Worm (Caenorhabditis elegans): ENCODE results near the gene T04A6.1.
"Not testable (repeated sequence)": the region's sequence is repeated elsewhere in the genome, so short reads cannot be mapped to it uniquely, and the experiment has no call there.

The T04A6.1 gene

DNA sequence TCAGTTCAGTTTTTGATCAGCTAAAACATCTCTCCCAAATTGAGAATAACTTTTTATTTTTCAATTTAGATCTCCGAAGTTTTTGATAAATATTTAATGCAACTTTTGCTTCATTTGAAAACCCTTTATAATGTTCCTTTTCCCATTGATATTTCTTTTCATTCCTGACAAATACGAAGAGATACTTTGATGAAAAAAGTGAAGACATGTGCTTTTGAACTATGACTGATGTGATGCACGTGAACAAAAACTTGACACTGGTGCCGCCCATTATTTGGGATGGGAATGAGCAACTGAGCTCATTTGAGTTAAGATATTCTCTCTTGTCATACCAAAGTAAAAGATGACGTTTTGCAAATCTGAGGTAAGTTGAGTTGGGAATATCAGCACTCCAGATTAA is at the start of gene T04A6.1:
T04A6.1 (plus strand) TSS at position 301 of the 400 bp plus-strand sequence.
- no peak for TF ChIP-seq dao-5 (tag; optimal IDR thresholded peaks at IDR 0.05)
- no peak for TF ChIP-seq him-1 (tag; optimal IDR thresholded peaks at IDR 0.05)
- no peak for TF ChIP-seq W03F9.2 (tag; optimal IDR thresholded peaks at IDR 0.05)

DNA sequence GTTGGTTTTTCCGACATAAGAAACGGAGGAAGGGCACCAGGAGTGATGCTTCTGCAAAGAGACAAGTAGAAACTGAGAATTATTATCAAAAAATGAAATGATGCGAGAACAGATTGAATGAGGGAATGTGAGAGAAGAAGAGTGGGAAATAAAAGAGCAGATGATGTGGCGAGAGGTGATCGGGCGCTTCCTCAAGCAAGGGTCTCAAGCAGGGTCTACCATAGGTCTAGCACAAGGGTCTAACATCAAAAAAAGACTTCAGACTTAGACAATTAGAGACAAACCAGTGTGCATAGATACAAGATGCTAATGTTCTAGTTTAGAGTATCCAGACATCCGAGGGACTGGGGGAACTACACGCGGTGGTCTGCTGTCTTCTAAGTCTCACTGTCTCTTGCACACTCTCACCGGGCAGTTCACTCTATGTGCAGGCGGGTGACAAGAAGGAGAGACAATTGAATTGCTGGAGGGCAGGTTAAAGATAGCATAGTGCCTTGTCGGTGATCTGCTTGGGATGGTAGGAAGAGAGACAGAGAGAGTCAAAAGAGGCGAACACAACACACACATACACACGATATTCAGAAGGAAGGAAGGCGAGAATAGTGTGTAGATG is 46.1 kb upstream of the T04A6.1 start, which contains the start of gene R13A5.7:
R13A5.7 (minus strand) TSS at position 51 of the 613 bp plus-strand sequence.
- TF ChIP-seq him-1 (tag; optimal IDR thresholded peaks at IDR 0.05): peak; percentile 78
- TF ChIP-seq dao-5 (tag; optimal IDR thresholded peaks at IDR 0.05): no peak
- peak; percentile 66 for TF ChIP-seq W03F9.2 (tag; optimal IDR thresholded peaks at IDR 0.05)

DNA sequence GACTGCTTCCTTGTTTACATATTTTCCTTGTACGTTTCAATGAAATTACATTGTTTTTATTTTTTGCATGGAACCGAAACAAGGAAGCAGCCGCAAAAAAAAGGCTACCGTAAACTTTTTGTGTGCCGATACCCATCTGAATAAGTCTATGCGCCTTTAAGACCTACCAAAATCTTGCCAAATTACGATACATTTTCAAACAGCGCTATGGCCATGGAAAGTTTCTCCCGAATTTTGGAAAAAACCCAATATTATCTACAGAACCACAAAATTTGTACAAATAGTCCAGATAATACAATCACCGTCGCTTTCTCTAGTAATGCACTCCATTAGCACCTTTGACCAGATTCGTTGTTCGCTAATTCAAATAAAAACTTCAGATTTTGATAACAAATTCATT is 44.6 kb upstream of the T04A6.1 start:
- TF ChIP-seq dao-5 (tag; optimal IDR thresholded peaks at IDR 0.05) (no peak), him-1 (tag; optimal IDR thresholded peaks at IDR 0.05) (no peak), W03F9.2 (tag; optimal IDR thresholded peaks at IDR 0.05) (no peak)

DNA sequence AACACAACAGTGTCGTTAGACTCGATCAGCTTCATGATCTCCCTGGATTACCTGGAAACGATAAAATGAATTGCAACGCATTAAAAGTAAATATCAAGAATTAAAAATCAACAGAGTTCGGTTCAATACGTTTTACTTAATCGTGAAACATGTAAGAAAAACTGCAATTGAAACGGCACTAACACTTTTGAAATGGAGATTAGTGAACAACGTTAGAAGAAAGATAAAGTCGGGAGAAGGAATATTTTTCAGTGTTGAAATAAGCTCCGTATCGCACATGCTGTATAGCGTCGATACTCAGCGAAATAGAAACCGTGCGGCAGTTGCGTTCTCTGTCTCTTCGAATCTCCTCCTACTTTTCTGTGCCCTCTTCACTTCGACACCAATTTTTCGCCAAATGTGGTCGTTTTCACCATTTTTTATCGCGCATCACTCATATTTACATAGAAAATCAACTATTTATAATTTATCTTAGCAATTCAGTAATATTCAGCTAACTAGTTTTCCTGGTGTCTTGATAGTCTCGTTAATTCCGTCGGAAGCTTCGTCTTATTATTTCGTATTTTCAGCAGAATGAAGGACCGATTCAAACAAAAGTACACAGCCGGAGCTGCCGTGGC is 43.4 kb upstream of the T04A6.1 start, which contains the start of the genes rpl-9 and lpd-7:
rpl-9 (minus strand) TSS at position 51 of the 620 bp plus-strand sequence.
lpd-7 (plus strand) TSS at position 570 of the 620 bp plus-strand sequence.
- TF ChIP-seq dao-5 (tag; optimal IDR thresholded peaks at IDR 0.05) (no peak), him-1 (tag; optimal IDR thresholded peaks at IDR 0.05) (peak; percentile 59), W03F9.2 (tag; optimal IDR thresholded peaks at IDR 0.05) (peak; percentile 81)

DNA sequence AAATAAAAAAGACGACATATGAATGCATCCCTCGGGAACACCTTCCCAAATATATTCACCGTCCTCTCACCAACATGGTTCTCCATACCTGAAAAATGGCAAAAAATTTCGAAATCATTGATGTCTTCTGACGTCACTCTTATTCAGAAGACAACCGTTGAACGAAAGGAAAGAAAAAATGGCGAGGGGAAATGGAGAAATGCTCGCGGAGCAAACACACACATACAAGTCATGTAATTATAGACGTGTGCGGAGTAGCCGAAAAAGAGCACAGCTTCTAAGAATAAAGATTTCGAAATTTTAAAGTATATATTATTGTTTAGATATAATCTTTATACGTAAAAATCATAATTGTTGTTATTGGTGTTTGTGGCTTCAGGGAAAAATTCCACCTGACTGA is 37.0 kb upstream of the T04A6.1 start, which contains the start of gene mfsd-6:
mfsd-6 (minus strand) TSS at position 88 of the 400 bp plus-strand sequence.
- no peak for TF ChIP-seq dao-5 (tag; optimal IDR thresholded peaks at IDR 0.05)
- TF ChIP-seq him-1 (tag; optimal IDR thresholded peaks at IDR 0.05): no peak
- no peak for TF ChIP-seq W03F9.2 (tag; optimal IDR thresholded peaks at IDR 0.05)

DNA sequence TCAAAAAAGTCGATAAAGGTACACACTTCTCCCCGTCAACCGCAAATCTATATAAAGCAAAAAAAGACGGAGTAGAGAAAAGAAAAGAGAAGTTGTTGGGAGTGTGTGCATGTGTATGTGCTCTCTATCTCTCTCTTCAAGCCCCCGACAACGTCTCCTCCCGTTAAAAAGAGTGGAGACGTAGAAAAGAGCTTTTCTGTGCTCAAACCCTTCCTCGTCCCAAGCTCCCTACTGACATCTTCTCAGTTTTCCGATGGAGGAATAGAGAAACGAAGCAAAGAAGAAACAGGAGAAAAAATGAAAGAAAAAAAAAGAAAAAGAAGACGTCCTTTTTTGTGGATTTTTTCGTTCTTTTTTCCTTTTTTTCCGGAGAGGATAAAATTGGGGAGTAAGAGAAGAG is 35.7 kb upstream of the T04A6.1 start:
- TF ChIP-seq him-1 (tag; optimal IDR thresholded peaks at IDR 0.05) (peak; percentile 48), W03F9.2 (tag; optimal IDR thresholded peaks at IDR 0.05) (no peak), dao-5 (tag; optimal IDR thresholded peaks at IDR 0.05) (no peak)

DNA sequence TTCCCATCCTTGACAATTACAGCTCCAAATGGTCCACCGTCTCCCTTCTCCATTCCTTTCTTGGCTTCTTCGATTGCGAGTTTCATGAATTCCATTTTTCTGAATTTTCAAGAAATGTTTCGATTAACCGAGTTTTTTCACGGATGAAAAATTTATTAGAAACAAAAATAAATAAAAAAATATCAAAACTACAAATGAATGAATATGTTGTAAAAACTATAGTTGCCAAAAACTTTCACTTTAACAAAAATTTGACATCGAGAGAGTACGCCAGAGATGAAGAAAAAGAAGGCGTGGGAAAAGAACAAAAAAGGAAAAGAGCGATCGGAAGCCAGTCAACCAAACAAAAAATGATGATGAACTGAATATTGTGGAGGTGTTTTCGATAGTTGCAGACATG is 33.4 kb upstream of the T04A6.1 start, which contains the start of gene R13A5.10:
R13A5.10 (minus strand) TSS at position 101 of the 400 bp plus-strand sequence.
- TF ChIP-seq him-1 (tag; optimal IDR thresholded peaks at IDR 0.05): no peak
- TF ChIP-seq dao-5 (tag; optimal IDR thresholded peaks at IDR 0.05): no peak
- no peak for TF ChIP-seq W03F9.2 (tag; optimal IDR thresholded peaks at IDR 0.05)

DNA sequence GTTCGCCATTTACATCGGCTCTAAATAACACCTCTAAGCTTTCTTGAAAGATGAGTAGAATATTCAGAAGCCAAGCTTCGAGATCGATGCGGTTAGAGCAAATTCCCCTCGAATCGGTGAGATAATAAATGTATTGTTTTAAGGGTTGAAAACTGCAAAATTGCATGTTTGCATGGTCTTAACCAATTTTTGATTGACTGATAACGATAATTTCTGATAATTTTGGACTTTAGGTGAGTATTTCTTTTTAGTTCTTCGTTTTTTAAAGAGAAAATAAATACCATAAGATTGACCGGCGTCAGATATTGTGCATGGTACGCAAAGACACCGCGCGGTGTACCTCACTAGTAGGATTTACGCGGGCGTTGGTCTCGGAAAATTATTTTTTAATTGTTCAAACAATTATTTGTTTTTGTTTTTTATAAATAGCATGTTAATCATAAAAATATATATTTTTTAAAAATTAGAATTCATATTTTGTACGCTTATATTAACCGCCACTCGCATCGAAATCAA is 32.1 kb upstream of the T04A6.1 start, which contains the start of gene cup-5:
cup-5 (plus strand) TSS at position 51 of the 516 bp plus-strand sequence.
- TF ChIP-seq W03F9.2 (tag; optimal IDR thresholded peaks at IDR 0.05) (peak; percentile 21), him-1 (tag; optimal IDR thresholded peaks at IDR 0.05) (peak; percentile 25), dao-5 (tag; optimal IDR thresholded peaks at IDR 0.05) (no peak)

DNA sequence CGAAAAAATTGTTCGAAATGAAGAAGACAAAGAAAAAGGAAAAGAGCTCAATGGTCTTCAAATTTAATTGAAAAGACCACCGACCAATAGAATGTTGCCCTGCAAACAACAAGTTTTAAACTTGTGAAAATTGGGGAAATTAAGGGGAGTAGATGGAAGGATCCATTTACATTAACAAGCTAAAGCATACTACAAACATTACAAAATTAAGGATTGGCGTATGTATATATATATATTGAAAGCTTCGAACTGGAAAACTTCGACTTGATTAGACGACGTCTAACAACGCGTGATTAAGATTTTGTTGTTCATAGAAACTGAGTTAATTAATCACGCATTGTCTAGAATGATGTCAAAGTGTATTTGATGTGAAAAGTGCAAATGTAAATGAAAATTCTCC is 28.1 kb upstream of the T04A6.1 start, which contains the start of gene R13A5.15:
R13A5.15 (minus strand) TSS at position 101 of the 400 bp plus-strand sequence.
- TF ChIP-seq W03F9.2 (tag; optimal IDR thresholded peaks at IDR 0.05): no peak
- no peak for TF ChIP-seq him-1 (tag; optimal IDR thresholded peaks at IDR 0.05)
- TF ChIP-seq dao-5 (tag; optimal IDR thresholded peaks at IDR 0.05): no peak

- TF ChIP-seq him-1 (tag; optimal IDR thresholded peaks at IDR 0.05) (no peak), dao-5 (tag; optimal IDR thresholded peaks at IDR 0.05) (no peak), W03F9.2 (tag; optimal IDR thresholded peaks at IDR 0.05) (no peak)
Observed at ce11 chrIII:7593285-7593928, 22.9 kb upstream of the T04A6.1 start, which contains the start of gene R13A5.11. R13A5.11 (minus strand) TSS chrIII:7593335.

DNA sequence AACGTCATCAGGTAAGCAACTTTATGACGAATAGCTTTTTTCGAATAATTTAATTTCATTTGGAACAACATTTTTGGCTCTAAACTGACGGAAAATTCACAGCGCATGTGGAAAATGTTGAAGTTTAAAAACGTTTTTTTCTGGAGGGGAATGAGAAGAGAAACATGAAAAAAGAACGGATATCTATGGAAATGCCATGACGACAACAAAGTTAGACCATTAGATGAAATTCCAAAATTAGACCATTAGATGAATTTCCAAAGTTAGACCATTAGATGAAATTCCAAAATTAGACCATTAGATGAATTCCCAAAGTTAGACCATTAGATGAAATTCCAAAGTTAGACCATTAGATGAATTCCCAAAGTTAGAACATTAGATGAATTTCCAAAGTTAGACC is 21.8 kb upstream of the T04A6.1 start, which contains the start of gene Y80D4G.2:
Y80D4G.2 (minus strand) TSS at position 101 of the 400 bp plus-strand sequence.
- TF ChIP-seq W03F9.2, him-1, dao-5 (tag; optimal IDR thresholded peaks at IDR 0.05): not testable (repeated sequence)

- TF ChIP-seq dao-5 (tag; optimal IDR thresholded peaks at IDR 0.05) (no peak), him-1 (tag; optimal IDR thresholded peaks at IDR 0.05) (no peak), W03F9.2 (tag; optimal IDR thresholded peaks at IDR 0.05) (no peak)
Observed at ce11 chrIII:7608223-7608622, 8.1 kb upstream of the T04A6.1 start, which contains the start of gene T04A6.3. T04A6.3 (minus strand) TSS chrIII:7608323.

DNA sequence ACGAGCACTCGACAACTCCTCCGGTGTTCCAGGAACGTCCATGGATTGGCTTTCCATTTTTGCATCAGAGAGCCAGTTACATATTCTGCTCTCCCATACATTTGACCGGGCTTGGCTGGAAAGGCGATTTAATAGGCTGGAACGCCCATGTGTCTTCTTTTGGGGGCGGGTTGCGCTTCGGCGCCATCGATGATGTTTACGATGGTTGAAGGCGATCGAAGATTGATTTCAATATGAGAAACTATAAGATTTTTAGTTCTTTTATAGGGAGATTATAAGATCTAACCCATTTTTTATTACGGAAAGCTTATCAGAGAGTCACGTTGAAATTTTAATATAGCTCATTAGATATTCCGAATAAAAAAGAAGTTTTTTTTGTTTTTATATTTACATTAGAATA is 7.2 kb upstream of the T04A6.1 start, which contains the start of gene nsph-4.3:
nsph-4.3 (minus strand) TSS at position 101 of the 400 bp plus-strand sequence.
- TF ChIP-seq dao-5 (tag; optimal IDR thresholded peaks at IDR 0.05) (no peak), W03F9.2 (tag; optimal IDR thresholded peaks at IDR 0.05) (no peak)
